Worm (Caenorhabditis elegans) whole organism, mixed stage, embryonic: Measurements from ENCODE around the gene K02D10.3.

ENCODE experiments used
- ceh-83 ChIP-seq: fragments of 200-800 bp; sonication (Bioruptor generic); optimal IDR thresholded peaks from 2 replicates; lab custom pipeline; 2018; ENCODE audit warnings: mild to moderate bottlenecking, missing genetic modification characterization, missing compliant biosample characterization
- drap-1 ChIP-seq: fragments of 200-800 bp; sonication (Bioruptor generic); optimal IDR thresholded peaks from 3 replicates; lab custom pipeline; 2018; ENCODE audit warnings: mild to moderate bottlenecking, missing genetic modification characterization, missing compliant biosample characterization
- elt-3 ChIP-seq: fragments of 150-350 bp; optimal IDR thresholded peaks from 2 replicates; lab custom pipeline; 2014; ENCODE audit warnings: missing biosample characterization, missing genetic modification characterization
- mep-1 ChIP-seq: fragments of 150-350 bp; optimal IDR thresholded peaks from 2 replicates; lab custom pipeline; 2017; ENCODE audit warnings: missing biosample characterization, missing genetic modification reagents, missing genetic modification characterization, inconsistent platforms
- nhr-76 ChIP-seq: sonication (generic microtip); optimal IDR thresholded peaks from 2 replicates; lab custom pipeline; 2017; ENCODE audit warnings: missing biosample characterization, missing genetic modification characterization
- pha-4 ChIP-seq: fragments of 150-350 bp; optimal IDR thresholded peaks from 2 replicates; lab custom pipeline; 2018; ENCODE audit warnings: missing biosample characterization, missing genetic modification reagents, missing genetic modification characterization
- sptf-1 ChIP-seq: sonication (generic microtip); optimal IDR thresholded peaks from 2 replicates; lab custom pipeline; 2017; ENCODE audit warnings: mild to moderate bottlenecking, missing genetic modification characterization, moderate library complexity, missing compliant biosample characterization
- unc-39 ChIP-seq: fragments of 150-350 bp; optimal IDR thresholded peaks from 2 replicates; lab custom pipeline; 2014; ENCODE audit warnings: missing biosample characterization, missing genetic modification characterization
- unc-62 ChIP-seq: fragments of 150-350 bp; optimal IDR thresholded peaks from 2 replicates; lab custom pipeline; 2014; ENCODE audit warnings: missing biosample characterization, missing genetic modification reagents, missing genetic modification characterization
- zip-8 ChIP-seq: fragments of 150-350 bp; optimal IDR thresholded peaks from 2 replicates; lab custom pipeline; 2014; ENCODE audit warnings: missing biosample characterization, missing genetic modification characterization

- TF ChIP-seq mep-1 (tag; lab: Kevin White, UChicago) (no peak), elt-3 (no peak), nhr-76 (tag; lab: Kevin White, UChicago) (no peak), drap-1 (GFP tag; lab: Kevin White, UChicago) (no peak), sptf-1 (tag; lab: Kevin White, UChicago) (no peak), unc-62 (no peak), ceh-83 (GFP tag; lab: Kevin White, UChicago) (no peak), pha-4 (no peak), unc-39 (no peak), zip-8 (tag; lab: Kevin White, UChicago) (no peak)
These were observed 6.7 kb downstream of the K02D10.3 start for ce11 chrIII:8765030-8765429.
